Worm (Caenorhabditis elegans): ENCODE results near the gene tnt-3.

DNA sequence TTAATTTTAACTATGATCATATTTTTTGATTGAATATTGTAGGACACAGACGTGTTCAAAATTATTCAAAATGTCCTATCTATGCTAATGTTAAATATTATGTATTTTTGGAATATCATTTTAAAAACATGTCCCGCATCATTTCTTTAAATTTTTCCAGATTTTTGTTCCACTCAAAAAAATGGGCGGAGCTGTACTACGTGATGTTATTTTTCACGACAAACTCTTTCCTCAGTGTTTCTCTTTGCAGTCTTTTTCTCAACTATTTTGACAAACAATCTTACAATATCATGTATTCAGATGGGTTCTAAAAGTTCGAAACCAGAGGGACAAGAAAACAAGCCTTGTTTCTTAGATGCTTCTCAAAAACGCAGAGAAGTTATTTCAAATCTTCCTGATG, 31.5 kb upstream of the tnt-3 start, which contains the start of gene F45E1.5:
- TF ChIP-seq flt-1 (GFP tag; IDR thresholded peaks at IDR 0.05) (no peak), ztf-23 (GFP tag; IDR thresholded peaks at IDR 0.05) (no peak), cog-1 (tag; optimal IDR thresholded peaks at IDR 0.05) (no peak), tab-1 (GFP tag; IDR thresholded peaks at IDR 0.05) (no peak), T22C8.4 (GFP tag; IDR thresholded peaks at IDR 0.05) (no peak)

Measured in whole organism, midembryonic.